Worm (Caenorhabditis elegans): ENCODE measurements around the gene F40B5.2.

DNA sequence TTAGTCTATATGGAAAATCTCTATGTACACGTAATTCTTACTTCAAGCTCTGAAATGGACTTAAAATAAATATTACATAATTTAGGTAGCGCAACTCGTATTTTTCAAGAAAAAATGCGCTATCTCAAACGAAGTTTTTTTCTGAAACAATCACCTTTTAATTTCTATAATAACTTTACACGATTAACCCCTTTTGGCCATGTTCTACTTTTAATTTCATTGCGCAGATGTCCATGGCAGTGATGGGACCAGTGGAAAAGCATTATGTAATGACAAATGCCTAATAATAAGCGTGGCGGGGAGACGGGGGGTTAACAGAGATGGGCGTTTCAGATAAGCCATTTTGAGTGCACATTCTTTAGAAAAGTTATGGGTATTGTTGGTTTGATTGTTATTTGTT, 23.9 kb downstream of the F40B5.2 start:
- no peak for TF ChIP-seq lin-13 (tag; optimal IDR thresholded peaks at IDR 0.05)
- TF ChIP-seq ces-1 (GFP tag; optimal IDR thresholded peaks at IDR 0.05) = peak; percentile 87
- TF ChIP-seq nhr-237 (tag; optimal IDR thresholded peaks at IDR 0.05) = no peak
- no peak for TF ChIP-seq bed-3 (GFP tag; optimal IDR thresholded peaks at IDR 0.05)

All from whole organism, mixed stage, embryonic.